Worm (Caenorhabditis elegans) whole organism, L3 larva: ENCODE measurements around the gene trpp-9.

Experiments used
- R02D3.7 ChIP-seq: fragments of 150-350 bp; optimal IDR thresholded peaks from 2 replicates; lab custom pipeline; 2014; ENCODE audit warnings: missing biosample characterization, missing genetic modification characterization
- aly-2 ChIP-seq: fragments of 150-350 bp; optimal IDR thresholded peaks from 2 replicates; lab custom pipeline; 2014; ENCODE audit warnings: missing biosample characterization, missing genetic modification characterization
- ama-1 ChIP-seq: fragments of 150-350 bp; optimal IDR thresholded peaks from 2 replicates; lab custom pipeline; 2018
- ceh-16 ChIP-seq: sonication (generic microtip); optimal IDR thresholded peaks from 2 replicates; lab custom pipeline; 2017; ENCODE audit warnings: missing biosample characterization, missing genetic modification characterization
- ceh-82 ChIP-seq: fragments of 150-350 bp; optimal IDR thresholded peaks from 2 replicates; lab custom pipeline; 2014; ENCODE audit warnings: missing biosample characterization, missing genetic modification characterization
- ceh-9 ChIP-seq: sonication (generic microtip); optimal IDR thresholded peaks from 2 replicates; lab custom pipeline; 2018; ENCODE audit warnings: missing biosample characterization, missing genetic modification characterization
- daf-12 ChIP-seq: fragments of 150-350 bp; optimal IDR thresholded peaks from 2 replicates; lab custom pipeline; 2014; ENCODE audit warnings: missing biosample characterization, missing genetic modification reagents, missing genetic modification characterization
- egl-27 ChIP-seq: sonication (generic microtip); optimal IDR thresholded peaks from 4 replicates; lab custom pipeline; 2017; ENCODE audit warnings: missing biosample characterization, missing genetic modification reagents, missing genetic modification characterization
- elt-2 ChIP-seq: sonication (generic microtip); optimal IDR thresholded peaks from 2 replicates; lab custom pipeline; 2016; ENCODE audit warnings: missing genetic modification reagents, mild to moderate bottlenecking, missing genetic modification characterization, missing compliant biosample characterization
- elt-3 ChIP-seq, 3 experiments: fragments of 150-350 bp in 1 of 3; sonication (generic microtip) in 2 of 3; optimal IDR thresholded peaks; 2 replicates in 2 of 3; 4 replicates in 1 of 3; lab custom pipeline; 2014 to 2017; ENCODE audit warnings: missing biosample characterization in 3 of 3, missing genetic modification characterization in 3 of 3
- fkh-2 ChIP-seq: fragments of 150-350 bp; optimal IDR thresholded peaks from 2 replicates; lab custom pipeline; 2014; ENCODE audit warnings: missing biosample characterization, missing genetic modification reagents, missing genetic modification characterization
- fos-1 ChIP-seq: fragments of 150-350 bp; optimal IDR thresholded peaks from 2 replicates; lab custom pipeline; 2014; ENCODE audit warnings: missing biosample characterization, missing genetic modification characterization
- hmg-11 ChIP-seq: sonication (generic microtip); optimal IDR thresholded peaks from 2 replicates; lab custom pipeline; 2016; ENCODE audit warnings: missing genetic modification characterization, missing compliant biosample characterization
- lin-15B ChIP-seq: fragments of 150-350 bp; optimal IDR thresholded peaks from 2 replicates; lab custom pipeline; 2014; ENCODE audit warnings: missing biosample characterization, missing genetic modification characterization
- lin-39 ChIP-seq: fragments of 150-350 bp; optimal IDR thresholded peaks from 2 replicates; lab custom pipeline; 2018; ENCODE audit warnings: missing biosample characterization, missing genetic modification reagents, missing genetic modification characterization
- lsy-12 ChIP-seq: sonication (generic microtip); optimal IDR thresholded peaks from 2 replicates; lab custom pipeline; 2016; ENCODE audit warnings: mild to moderate bottlenecking, missing genetic modification characterization, missing compliant biosample characterization
- mdl-1 ChIP-seq: fragments of 150-350 bp; optimal IDR thresholded peaks from 2 replicates; lab custom pipeline; 2014; ENCODE audit warnings: missing biosample characterization, missing genetic modification characterization
- mml-1 ChIP-seq: fragments of 150-350 bp; sonication (generic microtip); optimal IDR thresholded peaks from 3 replicates; lab custom pipeline; 2014; ENCODE audit warnings: missing biosample characterization, missing genetic modification characterization
- nfya-1 ChIP-seq: sonication (generic microtip); optimal IDR thresholded peaks from 2 replicates; lab custom pipeline; 2017; ENCODE audit warnings: missing genetic modification characterization, mild to moderate bottlenecking, missing compliant biosample characterization, antibody characterized with exemption, moderate library complexity; ENCODE audit not compliant: insufficient read depth
- nhr-11 ChIP-seq: fragments of 150-350 bp; optimal IDR thresholded peaks from 2 replicates; lab custom pipeline; 2014; ENCODE audit warnings: missing biosample characterization, missing genetic modification characterization
- nhr-12 ChIP-seq: fragments of 150-350 bp; optimal IDR thresholded peaks from 2 replicates; lab custom pipeline; 2014; ENCODE audit warnings: missing biosample characterization, missing genetic modification characterization
- nhr-237 ChIP-seq: fragments of 150-350 bp; optimal IDR thresholded peaks from 2 replicates; lab custom pipeline; 2014; ENCODE audit warnings: missing biosample characterization, missing genetic modification characterization
- nhr-25 ChIP-seq: sonication (generic microtip); optimal IDR thresholded peaks from 2 replicates; lab custom pipeline; 2017; ENCODE audit warnings: missing biosample characterization, missing genetic modification characterization
- nhr-43 ChIP-seq: sonication (generic microtip); optimal IDR thresholded peaks from 2 replicates; lab custom pipeline; 2016; ENCODE audit warnings: mild to moderate bottlenecking, missing genetic modification characterization, missing compliant biosample characterization; ENCODE audit not compliant: poor library complexity, severe bottlenecking
- nhr-67 ChIP-seq: fragments of 150-350 bp; optimal IDR thresholded peaks from 2 replicates; lab custom pipeline; 2014; ENCODE audit warnings: missing biosample characterization, missing genetic modification characterization
- pqm-1 ChIP-seq: fragments of 150-350 bp; optimal IDR thresholded peaks from 2 replicates; lab custom pipeline; 2017; ENCODE audit warnings: missing biosample characterization, missing genetic modification characterization, inconsistent platforms
- sea-2 ChIP-seq: fragments of 150-350 bp; sonication (generic microtip); optimal IDR thresholded peaks from 4 replicates; lab custom pipeline; 2014; ENCODE audit warnings: missing biosample characterization, missing genetic modification reagents, missing genetic modification characterization
- skn-1 ChIP-seq: fragments of 150-350 bp; optimal IDR thresholded peaks from 2 replicates; lab custom pipeline; 2014; ENCODE audit warnings: missing biosample characterization, missing genetic modification characterization
- snpc-4 ChIP-seq: fragments of 150-350 bp; optimal IDR thresholded peaks from 2 replicates; lab custom pipeline; 2014; ENCODE audit warnings: missing biosample characterization, missing genetic modification characterization
- tbx-2 ChIP-seq: sonication (generic microtip); optimal IDR thresholded peaks from 2 replicates; lab custom pipeline; 2016; ENCODE audit warnings: mild to moderate bottlenecking, missing genetic modification characterization, missing compliant biosample characterization
- unc-39 ChIP-seq: sonication (generic microtip); optimal IDR thresholded peaks from 4 replicates; lab custom pipeline; 2017; ENCODE audit warnings: missing biosample characterization, missing genetic modification characterization
- unc-62 ChIP-seq: fragments of 150-350 bp; sonication (generic microtip); optimal IDR thresholded peaks from 4 replicates; lab custom pipeline; 2014; ENCODE audit warnings: missing biosample characterization, missing genetic modification reagents, missing genetic modification characterization
- zag-1 ChIP-seq: fragments of 150-350 bp; optimal IDR thresholded peaks from 2 replicates; lab custom pipeline; 2014; ENCODE audit warnings: missing biosample characterization, missing genetic modification characterization
- ztf-4 ChIP-seq: fragments of 150-350 bp; optimal IDR thresholded peaks from 2 replicates; lab custom pipeline; 2014; ENCODE audit warnings: missing biosample characterization, missing genetic modification characterization

Gene trpp-9

DNA sequence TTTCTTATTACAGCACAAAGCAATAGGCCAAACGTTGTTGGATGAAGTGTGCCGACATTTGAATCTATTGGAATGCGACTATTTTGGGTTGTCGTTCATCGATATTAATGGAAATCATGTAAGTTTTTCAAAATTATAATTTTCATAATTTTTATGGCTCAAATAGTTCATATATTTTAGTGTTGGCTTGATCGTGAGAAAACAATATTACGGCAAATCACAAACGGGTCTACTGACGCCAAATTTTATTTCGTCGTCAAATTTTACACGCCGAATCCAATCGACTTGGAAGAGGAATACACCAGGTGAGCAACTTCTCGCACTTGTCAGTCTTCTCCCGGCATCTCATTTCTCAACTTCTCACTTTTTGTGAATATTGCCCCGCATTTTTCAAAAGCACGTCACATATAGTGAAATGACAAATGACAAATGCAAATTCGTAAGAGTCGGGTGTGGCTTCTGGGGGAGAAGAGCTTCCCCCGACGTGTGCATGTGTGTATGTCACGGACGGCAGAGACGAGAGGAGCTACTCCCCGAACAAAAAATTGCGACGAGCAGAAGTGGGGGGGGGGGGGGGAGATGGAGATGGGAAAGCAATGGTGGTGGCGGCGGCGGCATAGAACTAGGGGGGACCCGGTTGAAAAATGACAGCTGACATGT lies 12.8 kb downstream of the trpp-9 start:
- TF ChIP-seq snpc-4 (tag; lab: Kevin White, UChicago) = no peak
- no peak for TF ChIP-seq fos-1
- TF ChIP-seq tbx-2 (tag; lab: Kevin White, UChicago) = no peak
- no peak for TF ChIP-seq zag-1 (tag; lab: Kevin White, UChicago)
- no peak for TF ChIP-seq daf-12 (tag; lab: Kevin White, UChicago)
- TF ChIP-seq unc-62 = peak; percentile 32
- TF ChIP-seq ama-1 = no peak
- no peak for TF ChIP-seq nhr-237 (tag; lab: Kevin White, UChicago)
- no peak for TF ChIP-seq ztf-4 (tag; lab: Kevin White, UChicago)
- TF ChIP-seq lin-39 (tag; lab: Kevin White, UChicago) = peak; percentile 64

DNA sequence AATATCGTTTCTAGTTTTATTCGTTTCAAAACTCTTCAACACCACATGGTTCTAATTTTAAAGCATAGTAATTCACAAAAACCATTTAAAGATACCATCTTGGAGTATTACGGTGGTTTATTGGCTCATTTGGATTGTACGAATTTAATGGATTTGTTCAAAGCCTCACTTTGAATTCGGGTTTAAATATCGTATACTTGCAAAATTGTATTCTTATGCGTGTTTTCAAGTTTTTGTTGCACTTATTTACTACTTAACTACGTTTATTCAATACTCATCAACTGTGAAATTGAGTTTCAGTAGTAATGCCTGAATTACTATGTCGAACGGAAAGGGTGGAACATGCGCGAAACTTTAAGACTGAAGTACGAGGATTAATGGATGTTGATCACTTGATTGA lies 21.7 kb downstream of the trpp-9 start, which contains the start of gene abts-2:
Gene abts-2 (plus strand): TSS at position 301 of the 400 bp plus-strand sequence.
- TF ChIP-seq ama-1 (no peak), mml-1 (no peak), lsy-12 (tag; lab: Kevin White, UChicago) (no peak), ztf-4 (tag; lab: Kevin White, UChicago) (no peak), unc-62 (no peak), fos-1 (no peak), nhr-25 (no peak), nhr-11 (tag; lab: Kevin White, UChicago) (no peak), nhr-12 (tag; lab: Kevin White, UChicago) (no peak), mdl-1 (tag; lab: Kevin White, UChicago) (no peak), nfya-1 (tag; lab: Kevin White, UChicago) (no peak), snpc-4 (tag; lab: Kevin White, UChicago) (no peak), pqm-1 (tag; lab: Kevin White, UChicago) (no peak), tbx-2 (tag; lab: Kevin White, UChicago) (no peak), hmg-11 (no peak), unc-39 (tag; lab: Kevin White, UChicago) (no peak)

DNA sequence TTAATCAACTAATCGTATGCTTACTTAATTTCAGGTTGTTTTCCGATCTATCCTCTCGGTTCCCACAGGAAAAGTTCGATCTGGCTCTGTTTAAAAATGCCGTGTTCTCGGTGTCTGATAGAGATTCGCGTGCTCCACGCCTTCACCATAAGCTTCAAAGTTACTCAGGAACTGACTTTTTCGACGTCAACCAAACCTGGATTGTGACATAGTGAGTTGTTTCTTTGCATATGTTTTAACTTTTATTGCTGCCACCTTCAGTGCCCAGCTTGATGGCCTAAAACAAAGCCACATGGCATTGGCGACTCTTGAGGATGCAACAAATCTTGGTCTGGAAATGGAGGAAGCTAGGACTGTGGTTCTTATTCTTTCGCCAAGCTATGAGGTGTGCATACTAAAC lies 22.2 kb downstream of the trpp-9 start:
- no peak for TF ChIP-seq nhr-25
- TF ChIP-seq nhr-43 = no peak
- no peak for TF ChIP-seq nhr-11 (tag; lab: Kevin White, UChicago)
- TF ChIP-seq elt-2 (tag; lab: Kevin White, UChicago) = no peak
- no peak for TF ChIP-seq hmg-11
- no peak for TF ChIP-seq mml-1

DNA sequence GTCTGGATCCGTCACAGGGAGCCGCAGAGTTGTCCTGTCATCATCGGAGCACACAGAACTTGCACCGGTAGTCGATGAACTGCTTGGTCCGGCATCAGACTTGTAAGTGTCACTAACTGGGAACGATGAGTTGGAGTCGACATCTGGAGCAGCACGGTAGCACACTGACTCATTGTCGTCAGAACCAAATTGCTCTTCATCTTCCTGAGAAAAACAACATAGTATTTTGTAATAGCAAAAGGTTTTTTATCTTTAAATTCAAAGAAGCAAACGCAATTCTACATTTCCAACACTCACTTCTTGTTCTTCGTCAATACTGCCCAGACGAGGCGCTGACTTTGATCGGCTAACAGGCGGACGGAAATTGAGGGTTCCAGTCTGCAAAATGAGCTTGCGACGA lies 26.8 kb downstream of the trpp-9 start:
- no peak for TF ChIP-seq ceh-16 (tag; lab: Kevin White, UChicago)
- no peak for TF ChIP-seq R02D3.7
- no peak for TF ChIP-seq zag-1 (tag; lab: Kevin White, UChicago)

DNA sequence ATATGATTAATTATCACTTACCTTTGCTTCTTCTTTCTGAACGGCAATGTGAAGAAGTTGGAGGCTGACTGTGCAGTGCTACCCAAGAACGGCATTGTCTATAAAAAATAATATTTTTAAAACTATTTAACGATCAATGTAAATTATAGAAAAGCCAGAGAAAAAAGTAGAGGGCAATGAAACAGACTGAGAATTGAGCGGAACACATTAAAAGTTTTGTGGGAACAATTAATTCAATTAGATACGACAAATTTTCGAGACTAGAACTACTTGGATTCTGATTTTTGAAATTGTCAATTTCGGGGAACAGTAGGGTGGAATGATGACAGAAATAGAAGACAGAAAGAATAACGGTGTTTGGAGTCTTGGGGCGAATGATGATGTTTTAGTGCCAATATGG lies 27.9 kb downstream of the trpp-9 start, which contains the start of gene F52D10.2:
Gene F52D10.2 (minus strand): TSS at position 101 of the 400 bp plus-strand sequence.
- no peak for TF ChIP-seq ceh-82 (tag; lab: Kevin White, UChicago)
- no peak for TF ChIP-seq mdl-1 (tag; lab: Kevin White, UChicago)
- TF ChIP-seq fos-1 = no peak
- no peak for TF ChIP-seq elt-3 (tag; optimal IDR thresholded peaks at IDR 0.05; lab: Kevin White, UChicago)
- no peak for TF ChIP-seq lsy-12 (tag; lab: Kevin White, UChicago)
- TF ChIP-seq fkh-2 = no peak
- no peak for TF ChIP-seq ceh-9 (tag; lab: Kevin White, UChicago)
- TF ChIP-seq R02D3.7 = no peak

DNA sequence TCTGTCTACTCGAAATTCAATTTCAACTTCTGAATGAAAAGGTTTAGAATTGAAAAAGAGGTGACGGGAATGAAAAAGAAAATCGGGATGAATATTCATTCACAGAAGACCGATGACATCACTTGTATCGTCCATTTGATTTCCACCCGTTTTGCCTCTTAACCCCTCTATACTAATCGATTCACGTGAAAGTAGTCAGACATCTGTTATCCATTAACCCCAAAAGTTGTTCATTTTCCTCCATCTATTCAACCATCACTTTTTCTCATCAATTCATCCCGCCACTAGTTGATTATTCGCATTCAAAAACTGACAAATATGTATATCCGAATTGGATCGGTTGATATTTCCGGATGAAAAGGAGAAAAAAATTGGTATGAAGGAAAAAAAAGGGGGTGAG lies 28.8 kb downstream of the trpp-9 start:
- TF ChIP-seq lin-15B (no peak), nhr-11 (tag; lab: Kevin White, UChicago) (no peak), daf-12 (tag; lab: Kevin White, UChicago) (no peak), ama-1 (no peak), ceh-82 (tag; lab: Kevin White, UChicago) (no peak)

DNA sequence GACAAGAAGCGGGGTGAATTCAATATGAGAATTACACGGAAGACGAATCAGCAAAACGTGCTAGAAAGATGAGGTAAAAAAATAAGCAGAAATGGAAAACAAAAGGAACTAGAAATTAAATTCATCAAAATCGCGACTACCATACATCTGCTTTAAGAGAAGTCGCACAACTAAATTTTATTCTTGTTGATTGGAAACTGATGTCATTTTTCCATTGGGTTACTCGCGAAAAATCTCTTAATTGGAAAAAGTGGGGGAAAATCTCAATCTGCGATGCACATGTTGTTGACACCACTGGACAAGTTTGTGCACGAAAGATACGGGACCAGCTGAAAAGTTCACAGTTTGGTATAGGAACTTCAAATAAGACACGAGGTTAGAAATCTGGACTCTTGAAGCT lies 33.2 kb downstream of the trpp-9 start:
- TF ChIP-seq nhr-67 (tag; lab: Kevin White, UChicago) (no peak), aly-2 (tag; lab: Kevin White, UChicago) (no peak), fos-1 (no peak), lin-15B (no peak), sea-2 (no peak), skn-1 (tag; lab: Kevin White, UChicago) (no peak), pqm-1 (tag; lab: Kevin White, UChicago) (no peak), elt-3 (tag; optimal IDR thresholded peaks at IDR 0.05; lab: Kevin White, UChicago) (no peak), lin-39 (tag; lab: Kevin White, UChicago) (no peak), egl-27 (tag; lab: Kevin White, UChicago) (no peak)
